Worm (Caenorhabditis elegans) whole organism, L4 larva: Measurements from ENCODE around the gene C25E10.4.

Experiments used
- R02D3.7 ChIP-seq: fragments of 150-350 bp; sonication (generic microtip); optimal IDR thresholded peaks from 3 replicates; lab custom pipeline; 2014; ENCODE audit warnings: missing biosample characterization, missing genetic modification characterization
- ZK546.5 ChIP-seq, 2 experiments: sonication (generic microtip); optimal IDR thresholded peaks; 2 replicates each; lab custom pipeline; 2017; ENCODE audit warnings: missing biosample characterization in 2 of 2, missing genetic modification characterization in 2 of 2
- daf-19 ChIP-seq: fragments of 200-800 bp; sonication (Bioruptor generic); conservative IDR thresholded peaks from 2 replicates; pipeline ENCODE4 v1.3.6; 2022; ENCODE audit warnings: missing genetic modification characterization, missing compliant biosample characterization
- daf-8 ChIP-seq: fragments of 200-800 bp; sonication (Bioruptor generic); IDR thresholded peaks from 2 replicates; pipeline ENCODE4 v1.3.6; 2022; ENCODE audit warnings: missing genetic modification characterization, missing compliant biosample characterization
- dpl-1 ChIP-seq: fragments of 150-350 bp; optimal IDR thresholded peaks from 2 replicates; lab custom pipeline; 2014; ENCODE audit warnings: missing biosample characterization, missing genetic modification reagents, missing genetic modification characterization
- dve-1 ChIP-seq: sonication (generic microtip); optimal IDR thresholded peaks from 2 replicates; lab custom pipeline; 2017; ENCODE audit warnings: antibody characterized with exemption, mild to moderate bottlenecking, missing genetic modification characterization, missing compliant biosample characterization; ENCODE audit not compliant: insufficient read depth
- fkh-10 ChIP-seq: fragments of 150-350 bp; optimal IDR thresholded peaks from 2 replicates; lab custom pipeline; 2014; ENCODE audit warnings: missing biosample characterization, missing genetic modification reagents, missing genetic modification characterization
- mdl-1 ChIP-seq, 2 experiments: fragments of 150-350 bp in 1 of 2; sonication (generic microtip) in 1 of 2; optimal IDR thresholded peaks; 2 replicates each; lab custom pipeline; 2014 to 2017; ENCODE audit warnings: missing biosample characterization in 2 of 2, missing genetic modification characterization in 2 of 2
- mep-1 ChIP-seq: fragments of 150-350 bp; sonication (generic microtip); optimal IDR thresholded peaks from 3 replicates; lab custom pipeline; 2014; ENCODE audit warnings: missing biosample characterization, missing genetic modification characterization
- nhr-28 ChIP-seq: fragments of 150-350 bp; optimal IDR thresholded peaks from 2 replicates; lab custom pipeline; 2014; ENCODE audit warnings: missing biosample characterization, missing genetic modification characterization
- pqm-1 ChIP-seq: sonication (generic microtip); optimal IDR thresholded peaks from 2 replicates; lab custom pipeline; 2017; ENCODE audit warnings: missing biosample characterization, missing genetic modification characterization
- set-16 ChIP-seq: fragments of 200-800 bp; sonication (Bioruptor generic); IDR thresholded peaks from 2 replicates; pipeline ENCODE4 v1.3.6; 2022; ENCODE audit warnings: missing genetic modification reagents, missing genetic modification characterization, missing compliant biosample characterization
- snpc-4 ChIP-seq: fragments of 150-350 bp; optimal IDR thresholded peaks from 2 replicates; lab custom pipeline; 2014; ENCODE audit warnings: missing biosample characterization, missing genetic modification characterization
- unc-130 ChIP-seq: sonication (generic microtip); optimal IDR thresholded peaks from 2 replicates; lab custom pipeline; 2016; ENCODE audit warnings: missing genetic modification reagents, missing genetic modification characterization, missing compliant biosample characterization

ce11 chrV:9041030-9041429 lies 7.7 kb downstream of the C25E10.4 start, which contains the start of gene cyp-33B1:
- TF ChIP-seq nhr-28 (no peak), snpc-4 (tag; lab: Kevin White, UChicago) (no peak), dpl-1 (GFP tag; lab: Kevin White, UChicago) (no peak), dve-1 (tag; lab: Kevin White, UChicago) (no peak), unc-130 (GFP tag; lab: Kevin White, UChicago) (no peak), mdl-1 (tag; optimal IDR thresholded peaks at IDR 0.05; lab: Kevin White, UChicago) (no peak), daf-19 (GFP tag; lab: Robert Waterston, UW) (no peak), mep-1 (tag; lab: Kevin White, UChicago) (no peak), set-16 (GFP tag; lab: Robert Waterston, UW) (no peak), pqm-1 (tag; lab: Kevin White, UChicago) (no peak), fkh-10 (GFP tag; lab: Kevin White, UChicago) (no peak), ZK546.5 (tag; optimal IDR thresholded peaks at IDR 0.05; lab: Kevin White, UChicago) (no peak), daf-8 (GFP tag; lab: Robert Waterston, UW) (no peak), R02D3.7 (tag; lab: Kevin White, UChicago) (no peak)
